Fruit fly (Drosophila melanogaster) whole organism, embryonic: ENCODE measurements around the gene CG12078.

Experiments used
- Ada2b ChIP-seq: fragments of 200-800 bp; sonication (Bioruptor generic); IDR thresholded peaks from 2 replicates; pipeline ENCODE4 v1.3.6; 2022; ENCODE audit warnings: missing biosample characterization, missing genetic modification characterization
- Atf-2 ChIP-seq: fragments of 200-800 bp; sonication (Bioruptor generic); optimal IDR thresholded peaks from 2 replicates; lab custom pipeline; 2016; ENCODE audit warnings: missing biosample characterization, missing genetic modification characterization
- B-H2 ChIP-seq: fragments of 200-800 bp; sonication (Bioruptor generic); optimal IDR thresholded peaks from 2 replicates; lab custom pipeline; 2018; ENCODE audit warnings: missing biosample characterization, mild to moderate bottlenecking, missing genetic modification characterization
- BEAF-32 ChIP-seq: fragments of 200-800 bp; sonication (Bioruptor generic); optimal IDR thresholded peaks from 3 replicates; lab custom pipeline; 2017; ENCODE audit warnings: missing biosample characterization, missing genetic modification characterization, mild to moderate bottlenecking, moderate library complexity, missing genetic modification reagents
- BtbVII ChIP-seq: fragments of 200-800 bp; sonication (Bioruptor generic); optimal IDR thresholded peaks from 3 replicates; lab custom pipeline; 2017; ENCODE audit warnings: missing biosample characterization, mild to moderate bottlenecking, missing genetic modification characterization
- C15 ChIP-seq: fragments of 200-800 bp; sonication (Bioruptor generic); IDR thresholded peaks from 3 replicates; pipeline ENCODE4 v1.3.6; 2022; ENCODE audit warnings: missing biosample characterization, missing genetic modification characterization
- CG10147 ChIP-seq: fragments of 200-800 bp; sonication (Bioruptor generic); optimal IDR thresholded peaks from 2 replicates; lab custom pipeline; 2019; ENCODE audit warnings: missing biosample characterization, mild to moderate bottlenecking, missing genetic modification characterization, moderate library complexity
- CG10979 ChIP-seq: fragments of 200-800 bp; sonication (Bioruptor generic); optimal IDR thresholded peaks from 2 replicates; lab custom pipeline; 2018; ENCODE audit warnings: missing biosample characterization, mild to moderate bottlenecking, missing genetic modification characterization, moderate library complexity
- CG11560 ChIP-seq: fragments of 200-800 bp; sonication (Bioruptor generic); IDR thresholded peaks from 3 replicates; pipeline ENCODE4 v1.3.6; 2022; ENCODE audit warnings: missing biosample characterization, missing genetic modification characterization
- CG11696 ChIP-seq: fragments of 200-800 bp; sonication (Bioruptor generic); IDR thresholded peaks from 2 replicates; pipeline ENCODE4 v1.3.6; 2022; ENCODE audit warnings: missing biosample characterization, missing genetic modification characterization
- CG12155 ChIP-seq: fragments of 200-800 bp; sonication (Bioruptor generic); optimal IDR thresholded peaks from 3 replicates; lab custom pipeline; 2016; ENCODE audit warnings: missing biosample characterization, missing genetic modification characterization
- CG12391 ChIP-seq: fragments of 200-800 bp; sonication (Bioruptor generic); optimal IDR thresholded peaks from 3 replicates; lab custom pipeline; 2018; ENCODE audit warnings: missing biosample characterization, mild to moderate bottlenecking, missing genetic modification characterization, moderate library complexity
- CG14014 ChIP-seq: fragments of 200-800 bp; sonication (Bioruptor generic); IDR thresholded peaks from 2 replicates; pipeline ENCODE4 v1.3.6; 2022; ENCODE audit warnings: missing biosample characterization, missing genetic modification characterization
- CG15011 ChIP-seq: fragments of 200-800 bp; sonication (Bioruptor generic); optimal IDR thresholded peaks from 3 replicates; lab custom pipeline; 2018; ENCODE audit warnings: missing biosample characterization, mild to moderate bottlenecking, missing genetic modification characterization
- CG17328 ChIP-seq: fragments of 200-800 bp; sonication (Bioruptor generic); IDR thresholded peaks from 2 replicates; pipeline ENCODE4 v1.3.6; 2022; ENCODE audit warnings: missing biosample characterization, missing genetic modification characterization
- CG2116 ChIP-seq: fragments of 200-800 bp; sonication (Bioruptor generic); optimal IDR thresholded peaks from 3 replicates; lab custom pipeline; 2018; ENCODE audit warnings: missing biosample characterization, mild to moderate bottlenecking, missing genetic modification characterization
- CG2129 ChIP-seq: fragments of 200-800 bp; sonication (Bioruptor generic); IDR thresholded peaks from 2 replicates; pipeline ENCODE4 v1.3.6; 2022; ENCODE audit warnings: missing biosample characterization, missing genetic modification characterization; ENCODE audit not compliant: partially characterized antibody
- CG30431 ChIP-seq: fragments of 200-800 bp; sonication (Bioruptor generic); optimal IDR thresholded peaks from 2 replicates; lab custom pipeline; 2017; ENCODE audit warnings: missing biosample characterization, missing genetic modification characterization
- CG32767 ChIP-seq: fragments of 200-800 bp; sonication (Bioruptor generic); IDR thresholded peaks from 2 replicates; pipeline ENCODE4 v1.3.6; 2022; ENCODE audit warnings: missing biosample characterization, missing genetic modification characterization
- CG43689 ChIP-seq: fragments of 200-800 bp; sonication (Bioruptor generic); IDR thresholded peaks from 2 replicates; pipeline ENCODE4 v1.3.6; 2022; ENCODE audit warnings: missing biosample characterization, missing genetic modification characterization
- CG4730 ChIP-seq: fragments of 200-800 bp; sonication (Bioruptor generic); IDR thresholded peaks from 2 replicates; pipeline ENCODE4 v1.3.6; 2022; ENCODE audit warnings: missing biosample characterization, missing genetic modification characterization
- CG6654 ChIP-seq: fragments of 200-800 bp; sonication (Bioruptor generic); optimal IDR thresholded peaks from 2 replicates; lab custom pipeline; 2017; ENCODE audit warnings: missing biosample characterization, mild to moderate bottlenecking, missing genetic modification characterization
- CG9609 ChIP-seq: fragments of 200-800 bp; sonication (Bioruptor generic); optimal IDR thresholded peaks from 3 replicates; lab custom pipeline; 2016; ENCODE audit warnings: missing biosample characterization, missing genetic modification characterization
- Dad ChIP-seq: fragments of 200-800 bp; sonication (Bioruptor generic); optimal IDR thresholded peaks from 3 replicates; lab custom pipeline; 2016; ENCODE audit warnings: missing biosample characterization, missing genetic modification characterization
- Dek ChIP-seq: fragments of 200-800 bp; sonication (Bioruptor generic); optimal IDR thresholded peaks from 3 replicates; lab custom pipeline; 2019; ENCODE audit warnings: missing biosample characterization, mild to moderate bottlenecking, missing genetic modification characterization, moderate library complexity
- Dfd ChIP-seq, 2 experiments: fragments of >200 bp; optimal IDR thresholded peaks; 2 replicates each; lab custom pipeline; 2017; ENCODE audit warnings: missing biosample characterization in 2 of 2, missing genetic modification characterization in 2 of 2
- Elba2 ChIP-seq: fragments of 200-800 bp; sonication (Bioruptor generic); optimal IDR thresholded peaks from 3 replicates; lab custom pipeline; 2016; ENCODE audit warnings: missing biosample characterization, missing genetic modification characterization
- Hmx ChIP-seq: fragments of 200-800 bp; sonication (Bioruptor generic); optimal IDR thresholded peaks from 2 replicates; lab custom pipeline; 2016; ENCODE audit warnings: missing biosample characterization, missing genetic modification characterization
- Kr ChIP-seq: fragments of 200-800 bp; sonication (Bioruptor generic); optimal IDR thresholded peaks from 2 replicates; lab custom pipeline; 2017; ENCODE audit warnings: missing biosample characterization, mild to moderate bottlenecking, missing genetic modification characterization
- Optix ChIP-seq: fragments of 200-800 bp; sonication (Bioruptor generic); IDR thresholded peaks from 3 replicates; pipeline ENCODE4 v1.3.6; 2022; ENCODE audit warnings: missing biosample characterization, missing genetic modification characterization
- Sry-δ ChIP-seq: fragments of 200-800 bp; sonication (Bioruptor generic); optimal IDR thresholded peaks from 2 replicates; lab custom pipeline; 2016; ENCODE audit warnings: missing biosample characterization, missing genetic modification characterization
- Taf1 ChIP-seq: fragments of 200-800 bp; sonication (Bioruptor generic); IDR thresholded peaks from 2 replicates; pipeline ENCODE4 v1.3.6; 2022; ENCODE audit warnings: missing biosample characterization, missing genetic modification characterization
- amos ChIP-seq: fragments of 200-800 bp; sonication (Bioruptor generic); IDR thresholded peaks from 2 replicates; pipeline ENCODE4 v1.3.6; 2022; ENCODE audit warnings: missing biosample characterization, missing genetic modification characterization; ENCODE audit not compliant: partially characterized antibody
- ap ChIP-seq: fragments of 200-800 bp; sonication (Bioruptor generic); IDR thresholded peaks from 2 replicates; pipeline ENCODE4 v1.3.6; 2022; ENCODE audit warnings: missing biosample characterization, missing genetic modification characterization
- az2 ChIP-seq: fragments of 200-800 bp; sonication (Bioruptor generic); optimal IDR thresholded peaks from 3 replicates; lab custom pipeline; 2016; ENCODE audit warnings: missing biosample characterization, missing genetic modification characterization
- bowl ChIP-seq: fragments of 200-800 bp; sonication (Bioruptor generic); IDR thresholded peaks from 2 replicates; pipeline ENCODE4 v1.3.6; 2022; ENCODE audit warnings: missing biosample characterization, missing genetic modification characterization
- dimm ChIP-seq: fragments of 200-800 bp; sonication (Bioruptor generic); IDR thresholded peaks from 2 replicates; pipeline ENCODE4 v1.3.6; 2022; ENCODE audit warnings: missing biosample characterization, missing genetic modification characterization
- dysf ChIP-seq: fragments of 200-800 bp; sonication (Bioruptor generic); IDR thresholded peaks from 3 replicates; pipeline ENCODE4 v1.3.6; 2022; ENCODE audit warnings: missing biosample characterization, missing genetic modification characterization
- en ChIP-seq: fragments of 200-800 bp; sonication (Bioruptor generic); optimal IDR thresholded peaks from 2 replicates; lab custom pipeline; 2016; ENCODE audit warnings: missing biosample characterization, missing genetic modification characterization
- hkb ChIP-seq, 2 experiments: fragments of 200-800 bp in 1 of 2; fragments of >200 bp in 1 of 2; sonication (Bioruptor generic) in 1 of 2; IDR thresholded peaks in 1 of 2; optimal IDR thresholded peaks in 1 of 2; 2 replicates each; pipeline versions ENCODE4 v1.3.6 to Lab custom; 2017 to 2022; ENCODE audit warnings: missing biosample characterization in 1 of 2, missing genetic modification characterization in 1 of 2
- kah ChIP-seq: fragments of 200-800 bp; sonication (Bioruptor generic); optimal IDR thresholded peaks from 2 replicates; lab custom pipeline; 2018; ENCODE audit warnings: missing biosample characterization, mild to moderate bottlenecking, missing genetic modification characterization
- luna ChIP-seq: fragments of 200-800 bp; sonication (Bioruptor generic); optimal IDR thresholded peaks from 2 replicates; lab custom pipeline; 2016; ENCODE audit warnings: missing biosample characterization, missing genetic modification characterization
- mam ChIP-seq: fragments of 200-800 bp; sonication (Bioruptor generic); optimal IDR thresholded peaks from 3 replicates; lab custom pipeline; 2016; ENCODE audit warnings: missing biosample characterization, missing genetic modification characterization
- nau ChIP-seq: fragments of 200-800 bp; sonication (Bioruptor generic); optimal IDR thresholded peaks from 3 replicates; lab custom pipeline; 2017; ENCODE audit warnings: missing biosample characterization, mild to moderate bottlenecking, missing genetic modification characterization, missing genetic modification reagents
- pzg ChIP-seq: fragments of 200-800 bp; sonication (Bioruptor generic); optimal IDR thresholded peaks from 3 replicates; lab custom pipeline; 2018; ENCODE audit warnings: missing biosample characterization, mild to moderate bottlenecking, missing genetic modification characterization, moderate library complexity
- seq ChIP-seq: fragments of 200-800 bp; sonication (Bioruptor generic); IDR thresholded peaks from 2 replicates; pipeline ENCODE4 v1.3.6; 2022; ENCODE audit warnings: missing biosample characterization, missing genetic modification characterization
- shn ChIP-seq: fragments of 200-800 bp; sonication (Bioruptor generic); optimal IDR thresholded peaks from 3 replicates; lab custom pipeline; 2016; ENCODE audit warnings: missing biosample characterization, missing genetic modification characterization
- stwl ChIP-seq: fragments of 200-800 bp; sonication (Bioruptor generic); optimal IDR thresholded peaks from 3 replicates; lab custom pipeline; 2018; ENCODE audit warnings: missing biosample characterization, mild to moderate bottlenecking, missing genetic modification characterization, moderate library complexity
- unc-4 ChIP-seq: fragments of 200-800 bp; sonication (Bioruptor generic); IDR thresholded peaks from 2 replicates; pipeline ENCODE4 v1.3.6; 2022; ENCODE audit warnings: missing biosample characterization, missing genetic modification characterization; ENCODE audit not compliant: partially characterized antibody
- yki ChIP-seq: fragments of >200 bp; optimal IDR thresholded peaks from 3 replicates; lab custom pipeline; 2018
- zen ChIP-seq: fragments of 200-800 bp; sonication (Bioruptor generic); optimal IDR thresholded peaks from 3 replicates; lab custom pipeline; 2018; ENCODE audit warnings: missing biosample characterization, mild to moderate bottlenecking, missing genetic modification characterization, moderate library complexity

Gene CG12078

DNA sequence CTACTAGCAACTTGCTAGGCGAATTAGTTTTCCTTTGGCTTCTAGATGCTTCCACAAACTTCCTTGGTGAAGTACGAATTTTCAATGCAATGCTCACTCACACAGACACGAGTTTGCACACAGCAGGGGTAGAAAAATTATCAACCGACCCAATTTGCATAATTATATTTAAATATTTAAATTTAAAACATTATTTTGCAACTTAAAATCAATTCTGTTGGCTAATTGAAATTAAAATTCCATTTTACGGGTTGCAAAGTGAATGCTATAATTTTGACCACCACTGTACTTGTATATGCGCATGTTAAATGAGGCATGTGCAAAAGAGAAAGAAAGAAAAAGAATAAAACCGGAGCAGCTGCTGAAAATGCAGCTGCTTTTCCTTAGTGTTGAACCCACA, 50.0 kb downstream of the CG12078 start (continued):
- peak; percentile 77 for TF ChIP-seq Taf1 (GFP tag; lab: Robert Waterston, UW)
- peak; percentile 57 for TF ChIP-seq mam (GFP tag; lab: Kevin White, UChicago)
- TF ChIP-seq CG6654 (GFP tag; lab: Kevin White, UChicago) = peak; percentile 75
- TF ChIP-seq stwl (tag; lab: Kevin White, UChicago) = peak; percentile 50
- peak; percentile 93 for TF ChIP-seq CG10979 (tag; lab: Kevin White, UChicago)
- peak; percentile 95 for TF ChIP-seq BtbVII (GFP tag; lab: Kevin White, UChicago)
- no peak for TF ChIP-seq amos
- peak; percentile 85; the same call in 2 of the 3 replicates for TF ChIP-seq Optix (GFP tag; lab: Robert Waterston, UW)
- TF ChIP-seq ap = peak; percentile 90
- TF ChIP-seq pzg (GFP tag; lab: Kevin White, UChicago) = peak; percentile 12
- peak; percentile 66 for TF ChIP-seq CG2116 (GFP tag; lab: Kevin White, UChicago)
- TF ChIP-seq unc-4 (GFP tag; lab: Robert Waterston, UW) = no peak
- TF ChIP-seq dimm (GFP tag; lab: Robert Waterston, UW) = peak; percentile 87
- TF ChIP-seq CG10147 (GFP tag; lab: Kevin White, UChicago) = peak; percentile 93
- no peak for TF ChIP-seq Kr (GFP tag; lab: Kevin White, UChicago)
- TF ChIP-seq CG32767 = peak; percentile 90
- TF ChIP-seq hkb (optimal IDR thresholded peaks at IDR 0.05; lab: Kevin White, UChicago) = no peak
- peak; percentile 97 for TF ChIP-seq hkb (GFP tag; IDR thresholded peaks at IDR 0.05; lab: Robert Waterston, UW)
- TF ChIP-seq BEAF-32 (GFP tag; lab: Kevin White, UChicago) = no peak
- TF ChIP-seq Elba2 (GFP tag; lab: Kevin White, UChicago) = peak; percentile 55
- peak; percentile 90 for TF ChIP-seq nau (GFP tag; lab: Kevin White, UChicago)
- TF ChIP-seq luna = peak; percentile 8
- TF ChIP-seq CG14014 (GFP tag; lab: Robert Waterston, UW) = peak; percentile 94
- peak; percentile 91 for TF ChIP-seq az2 (GFP tag; lab: Kevin White, UChicago)
- TF ChIP-seq Atf-2 = peak; percentile 27
- TF ChIP-seq dysf = peak; percentile 94
- TF ChIP-seq CG30431 (GFP tag; lab: Kevin White, UChicago) = peak; percentile 84
- TF ChIP-seq Dfd (GFP tag; optimal IDR thresholded peaks at IDR 0.05; lab: Kevin White, UChicago) = no peak
- TF ChIP-seq CG9609 (GFP tag; lab: Kevin White, UChicago) = peak; percentile 13
- TF ChIP-seq seq = peak; percentile 95
- TF ChIP-seq Sry-δ = peak; percentile 5
- peak; percentile 95 for TF ChIP-seq CG12391 (tag; lab: Kevin White, UChicago)
- TF ChIP-seq CG17328 (GFP tag; lab: Robert Waterston, UW) = peak; percentile 96
- TF ChIP-seq bowl (GFP tag; lab: Robert Waterston, UW) = peak; percentile 83; the same call in 1 of the 2 replicates
- TF ChIP-seq shn = no peak
- peak; percentile 93 for TF ChIP-seq Dek (tag; lab: Kevin White, UChicago)
- no peak for TF ChIP-seq CG2129 (GFP tag; lab: Robert Waterston, UW)
- TF ChIP-seq Dad (GFP tag; lab: Kevin White, UChicago) = peak; percentile 58
- TF ChIP-seq B-H2 (GFP tag; lab: Kevin White, UChicago) = peak; percentile 58
- peak; percentile 84 for TF ChIP-seq CG12155 (GFP tag; lab: Kevin White, UChicago)
- TF ChIP-seq yki (lab: Kevin White, UChicago) = no peak
- peak; percentile 88 for TF ChIP-seq kah (GFP tag; lab: Kevin White, UChicago)
- peak; percentile 99 for TF ChIP-seq CG11696
- peak; percentile 97 for TF ChIP-seq zen
- peak; percentile 79; the same call in 2 of the 3 replicates for TF ChIP-seq C15 (GFP tag; lab: Robert Waterston, UW)
- TF ChIP-seq CG15011 (GFP tag; lab: Kevin White, UChicago) = peak; percentile 83
- peak; percentile 68; the same call in 2 of the 3 replicates for TF ChIP-seq CG11560 (tag; lab: Robert Waterston, UW)
- peak; percentile 24 for TF ChIP-seq en (GFP tag; lab: Kevin White, UChicago)
- TF ChIP-seq Ada2b (GFP tag; lab: Robert Waterston, UW) = peak; percentile 95
- TF ChIP-seq Hmx = no peak
- TF ChIP-seq CG4730 (GFP tag; lab: Robert Waterston, UW) = peak; percentile 90
- TF ChIP-seq CG43689 (GFP tag; lab: Robert Waterston, UW) = peak; percentile 77
